Worm (Caenorhabditis elegans) whole organism, L1 larva: ENCODE measurements around the gene C12D5.9.
"Not testable (repeated sequence)": the region's sequence is repeated elsewhere in the genome, so short reads cannot be mapped to it uniquely, and the experiment has no call there.

ENCODE experiments used
- C04F5.9 ChIP-seq: sonication (generic microtip); optimal IDR thresholded peaks from 2 replicates; lab custom pipeline; 2016; ENCODE audit warnings: missing genetic modification characterization, missing compliant biosample characterization
- C34B4.2 ChIP-seq: sonication (generic microtip); optimal IDR thresholded peaks from 2 replicates; lab custom pipeline; 2017; ENCODE audit warnings: mild to moderate bottlenecking, missing genetic modification characterization, missing compliant biosample characterization
- F16B12.6 ChIP-seq: fragments of 150-350 bp; optimal IDR thresholded peaks from 2 replicates; lab custom pipeline; 2014; ENCODE audit warnings: missing biosample characterization, missing genetic modification characterization
- aha-1 ChIP-seq: fragments of 150-350 bp; optimal IDR thresholded peaks from 2 replicates; lab custom pipeline; 2014; ENCODE audit warnings: missing biosample characterization, missing genetic modification characterization
- aly-2 ChIP-seq: fragments of 150-350 bp; optimal IDR thresholded peaks from 2 replicates; lab custom pipeline; 2014; ENCODE audit warnings: missing biosample characterization, missing genetic modification characterization
- ceh-8 ChIP-seq: fragments of 200-800 bp; sonication (Bioruptor generic); optimal IDR thresholded peaks from 2 replicates; lab custom pipeline; 2018; ENCODE audit warnings: mild to moderate bottlenecking, missing genetic modification characterization, moderate library complexity, missing compliant biosample characterization
- ceh-90 ChIP-seq: sonication (generic microtip); optimal IDR thresholded peaks from 2 replicates; lab custom pipeline; 2016; ENCODE audit warnings: missing genetic modification characterization, missing compliant biosample characterization
- ces-1 ChIP-seq: fragments of 150-350 bp; optimal IDR thresholded peaks from 2 replicates; lab custom pipeline; 2014; ENCODE audit warnings: missing biosample characterization, missing genetic modification reagents, missing genetic modification characterization
- efl-1 ChIP-seq, 4 experiments: fragments of 150-350 bp; optimal IDR thresholded peaks in 3 of 4; peaks in 1 of 4; 1 replicate in 1 of 4; 2 replicates in 3 of 4; lab custom pipeline; 2014; ENCODE audit warnings: missing biosample characterization in 2 of 4, missing genetic modification characterization in 2 of 4, missing genetic modification reagents in 2 of 4
- efl-3 ChIP-seq: fragments of 200-800 bp; sonication (Bioruptor generic); optimal IDR thresholded peaks from 2 replicates; lab custom pipeline; 2018; ENCODE audit warnings: mild to moderate bottlenecking, missing genetic modification characterization, missing compliant biosample characterization
- elt-2 ChIP-seq: sonication (generic microtip); optimal IDR thresholded peaks from 2 replicates; lab custom pipeline; 2016; ENCODE audit warnings: missing genetic modification characterization, mild to moderate bottlenecking, inconsistent platforms, missing compliant biosample characterization, missing genetic modification reagents
- elt-3 ChIP-seq, 6 experiments: fragments of 150-350 bp in 1 of 6; sonication (generic microtip); optimal IDR thresholded peaks; 2 replicates each; lab custom pipeline; 2017 to 2018; ENCODE audit warnings: missing biosample characterization in 6 of 6, missing genetic modification characterization in 6 of 6, inconsistent platforms in 1 of 6
- fkh-10 ChIP-seq: sonication (generic microtip); optimal IDR thresholded peaks from 2 replicates; lab custom pipeline; 2017; ENCODE audit warnings: missing biosample characterization, missing genetic modification reagents, missing genetic modification characterization
- fkh-4 ChIP-seq: sonication (generic microtip); optimal IDR thresholded peaks from 2 replicates; lab custom pipeline; 2016; ENCODE audit warnings: missing compliant biosample characterization, missing genetic modification characterization, borderline replicate concordance
- fos-1 ChIP-seq: fragments of 150-350 bp; optimal IDR thresholded peaks from 2 replicates; lab custom pipeline; 2014; ENCODE audit warnings: missing biosample characterization, missing genetic modification characterization
- hlh-4 ChIP-seq: sonication (generic microtip); optimal IDR thresholded peaks from 2 replicates; lab custom pipeline; 2016; ENCODE audit warnings: mild to moderate bottlenecking, missing genetic modification characterization, missing compliant biosample characterization
- hpl-2 ChIP-seq: fragments of 150-350 bp; optimal IDR thresholded peaks from 2 replicates; lab custom pipeline; 2014; ENCODE audit warnings: missing biosample characterization, missing genetic modification reagents, missing genetic modification characterization
- lin-13 ChIP-seq: fragments of 150-350 bp; optimal IDR thresholded peaks from 2 replicates; lab custom pipeline; 2014; ENCODE audit warnings: missing biosample characterization, missing genetic modification reagents, missing genetic modification characterization
- lin-35 ChIP-seq, 2 experiments: fragments of 150-350 bp; optimal IDR thresholded peaks; 2 replicates each; lab custom pipeline; 2014; ENCODE audit warnings: missing biosample characterization in 2 of 2, missing genetic modification characterization in 2 of 2, missing genetic modification reagents in 2 of 2
- lin-39 ChIP-seq: fragments of 150-350 bp; optimal IDR thresholded peaks from 2 replicates; lab custom pipeline; 2014; ENCODE audit warnings: missing biosample characterization, missing genetic modification reagents, missing genetic modification characterization
- lir-3 ChIP-seq: sonication (generic microtip); optimal IDR thresholded peaks from 2 replicates; lab custom pipeline; 2016; ENCODE audit warnings: mild to moderate bottlenecking, missing genetic modification characterization, moderate library complexity, missing compliant biosample characterization; ENCODE audit not compliant: poor library complexity
- lsy-2 ChIP-seq, 2 experiments: fragments of 150-350 bp; optimal IDR thresholded peaks; 2 replicates each; lab custom pipeline; 2014; ENCODE audit warnings: missing biosample characterization in 2 of 2, missing genetic modification characterization in 2 of 2
- mdl-1 ChIP-seq, 2 experiments: fragments of 150-350 bp; optimal IDR thresholded peaks; 2 replicates each; lab custom pipeline; 2014 to 2017; ENCODE audit warnings: missing biosample characterization in 2 of 2, missing genetic modification characterization in 2 of 2, inconsistent platforms in 1 of 2
- mep-1 ChIP-seq: fragments of 150-350 bp; optimal IDR thresholded peaks from 2 replicates; lab custom pipeline; 2014; ENCODE audit warnings: missing biosample characterization, missing genetic modification characterization
- nhr-12 ChIP-seq: sonication (generic microtip); optimal IDR thresholded peaks from 2 replicates; lab custom pipeline; 2017; ENCODE audit warnings: missing biosample characterization, missing genetic modification characterization
- nhr-20 ChIP-seq: sonication (generic microtip); optimal IDR thresholded peaks from 2 replicates; lab custom pipeline; 2016; ENCODE audit warnings: mild to moderate bottlenecking, missing genetic modification characterization, missing compliant biosample characterization
- nhr-28 ChIP-seq: fragments of 150-350 bp; optimal IDR thresholded peaks from 2 replicates; lab custom pipeline; 2014; ENCODE audit warnings: missing biosample characterization, missing genetic modification characterization
- nhr-47 ChIP-seq: sonication (generic microtip); optimal IDR thresholded peaks from 2 replicates; lab custom pipeline; 2016; ENCODE audit warnings: mild to moderate bottlenecking, missing genetic modification characterization, moderate library complexity, missing compliant biosample characterization
- nhr-71 ChIP-seq: sonication (generic microtip); optimal IDR thresholded peaks from 2 replicates; lab custom pipeline; 2016; ENCODE audit warnings: mild to moderate bottlenecking, missing genetic modification characterization, moderate library complexity, missing compliant biosample characterization
- nhr-85 ChIP-seq: sonication (generic microtip); peaks from one replicate; lab custom pipeline; 2016; ENCODE audit warnings: missing genetic modification characterization, inconsistent platforms, missing compliant biosample characterization
- pax-3 ChIP-seq: fragments of 200-800 bp; sonication (Bioruptor generic); optimal IDR thresholded peaks from 2 replicates; lab custom pipeline; 2018; ENCODE audit warnings: mild to moderate bottlenecking, missing genetic modification characterization, moderate library complexity, missing compliant biosample characterization
- pqm-1 ChIP-seq: sonication (generic microtip); optimal IDR thresholded peaks from 3 replicates; lab custom pipeline; 2017; ENCODE audit warnings: missing biosample characterization, missing genetic modification characterization
- sup-37 ChIP-seq: fragments of 200-800 bp; sonication (Bioruptor generic); optimal IDR thresholded peaks from 2 replicates; lab custom pipeline; 2018; ENCODE audit warnings: mild to moderate bottlenecking, missing genetic modification characterization, missing compliant biosample characterization
- swsn-7 ChIP-seq: sonication (generic microtip); optimal IDR thresholded peaks from 2 replicates; lab custom pipeline; 2016; ENCODE audit warnings: missing genetic modification characterization, missing compliant biosample characterization
- tlp-1 ChIP-seq: fragments of 150-350 bp; optimal IDR thresholded peaks from 2 replicates; lab custom pipeline; 2014; ENCODE audit warnings: missing biosample characterization, missing genetic modification characterization
- unc-130 ChIP-seq: fragments of 150-350 bp; optimal IDR thresholded peaks from 2 replicates; lab custom pipeline; 2017; ENCODE audit warnings: missing biosample characterization, missing genetic modification characterization, inconsistent platforms
- unc-98 ChIP-seq: fragments of 200-800 bp; sonication (Bioruptor generic); IDR thresholded peaks from 2 replicates; pipeline ENCODE4 v1.3.6; 2022; ENCODE audit warnings: missing genetic modification characterization, missing compliant biosample characterization
- xbp-1 ChIP-seq: sonication (generic microtip); optimal IDR thresholded peaks from 2 replicates; lab custom pipeline; 2016; ENCODE audit warnings: missing genetic modification characterization, missing compliant biosample characterization
- zip-4 ChIP-seq: fragments of 200-800 bp; sonication (Bioruptor generic); optimal IDR thresholded peaks from 2 replicates; lab custom pipeline; 2018; ENCODE audit warnings: mild to moderate bottlenecking, missing genetic modification characterization, moderate library complexity, missing compliant biosample characterization
- ztf-11 ChIP-seq, 2 experiments: sonication (generic microtip); optimal IDR thresholded peaks; 2 replicates each; lab custom pipeline; 2016 to 2017; ENCODE audit warnings: missing genetic modification characterization in 2 of 2, missing biosample characterization in 1 of 2, missing compliant biosample characterization in 1 of 2
- ztf-4 ChIP-seq: fragments of 150-350 bp; optimal IDR thresholded peaks from 2 replicates; lab custom pipeline; 2014; ENCODE audit warnings: missing biosample characterization, missing genetic modification characterization

The C12D5.9 gene

ce11 chrV:7705316-7705715 is 15.5 kb upstream of the C12D5.9 start, which contains the start of gene srw-3:
TSS of gene srw-3 (plus strand) at chrV:7705616.
- no peak for TF ChIP-seq nhr-28
- TF ChIP-seq nhr-20 (tag; lab: Kevin White, UChicago) = no peak
- TF ChIP-seq hpl-2 = no peak
- TF ChIP-seq fkh-10 (GFP tag; lab: Kevin White, UChicago) = no peak
- TF ChIP-seq C34B4.2 (tag; lab: Kevin White, UChicago) = no peak
- no peak for TF ChIP-seq unc-130 (tag; lab: Kevin White, UChicago)
- TF ChIP-seq C04F5.9 (tag; lab: Kevin White, UChicago) = no peak
- TF ChIP-seq efl-1 (optimal IDR thresholded peaks at IDR 0.05; lab: Kevin White, UChicago) = no peak
- TF ChIP-seq efl-1 (GFP tag; optimal IDR thresholded peaks at IDR 0.05 in 1 of 2; lab: Kevin White, UChicago) = no peak
- no peak for TF ChIP-seq F16B12.6 (tag; lab: Kevin White, UChicago)
- TF ChIP-seq ces-1 = no peak
- TF ChIP-seq aha-1 (tag; lab: Kevin White, UChicago) = no peak
- TF ChIP-seq ztf-11 (tag; optimal IDR thresholded peaks at IDR 0.05; lab: Kevin White, UChicago) = no peak
- no peak for TF ChIP-seq nhr-12
- TF ChIP-seq lin-35 (GFP tag; optimal IDR thresholded peaks at IDR 0.05; lab: Kevin White, UChicago) = no peak
- no peak for TF ChIP-seq nhr-71 (tag; lab: Kevin White, UChicago)
- TF ChIP-seq pax-3 = no peak
- TF ChIP-seq pqm-1 (tag; lab: Kevin White, UChicago) = no peak
- no peak for TF ChIP-seq lsy-2 (tag; optimal IDR thresholded peaks at IDR 0.05; lab: Kevin White, UChicago)
- TF ChIP-seq, all 84 proteins: peak for 0

ce11 chrV:7703536-7703935 is 13.7 kb upstream of the C12D5.9 start, which contains the start of gene srsx-40:
TSS of gene srsx-40 (minus strand) at chrV:7703636.
- TF ChIP-seq unc-130, C34B4.2, swsn-7 (tag; lab: Kevin White, UChicago): not testable (repeated sequence)

ce11 chrV:7696842-7697241 is 7.1 kb upstream of the C12D5.9 start, which contains the start of gene ZK105.3:
TSS of gene ZK105.3 (plus strand) at chrV:7697142.
- TF ChIP-seq ceh-90 (tag; lab: Kevin White, UChicago) = no peak
- no peak for TF ChIP-seq pqm-1 (tag; lab: Kevin White, UChicago)
- TF ChIP-seq aly-2 (tag; lab: Kevin White, UChicago) = no peak
- no peak for TF ChIP-seq lin-35 (GFP tag; optimal IDR thresholded peaks at IDR 0.05; lab: Kevin White, UChicago)

- TF ChIP-seq elt-2 (tag; lab: Kevin White, UChicago) (no peak), lin-39 (tag; lab: Kevin White, UChicago) (no peak), nhr-20 (tag; lab: Kevin White, UChicago) (no peak), lin-13 (GFP tag; lab: Kevin White, UChicago) (no peak), sup-37 (no peak), ceh-8 (GFP tag; lab: Kevin White, UChicago) (no peak), fkh-4 (tag; lab: Kevin White, UChicago) (no peak), pqm-1 (tag; lab: Kevin White, UChicago) (no peak), lsy-2 (tag; optimal IDR thresholded peaks at IDR 0.05; lab: Kevin White, UChicago) (no peak), nhr-47 (tag; lab: Kevin White, UChicago) (no peak), aha-1 (tag; lab: Kevin White, UChicago) (no peak)
These were observed 3.6 kb upstream of the C12D5.9 start, which contains the start of gene C12D5.10 for ce11 chrV:7693394-7693793. TSS of gene C12D5.10 (minus strand) at chrV:7693494.

ce11 chrV:7690637-7691036 is 849 bp upstream of the C12D5.9 start:
- TF ChIP-seq unc-130 (tag; lab: Kevin White, UChicago) = no peak
- TF ChIP-seq mdl-1 (tag; optimal IDR thresholded peaks at IDR 0.05; lab: Kevin White, UChicago) = no peak
- TF ChIP-seq elt-3 (tag; optimal IDR thresholded peaks at IDR 0.05; lab: Kevin White, UChicago) = no peak
- TF ChIP-seq tlp-1 (tag; lab: Kevin White, UChicago) = no peak
- no peak for TF ChIP-seq hlh-4 (tag; lab: Kevin White, UChicago)
- no peak for TF ChIP-seq fkh-10 (GFP tag; lab: Kevin White, UChicago)
- no peak for TF ChIP-seq xbp-1 (tag; lab: Kevin White, UChicago)
- no peak for TF ChIP-seq fos-1 (tag; lab: Kevin White, UChicago)
- TF ChIP-seq C04F5.9 (tag; lab: Kevin White, UChicago) = no peak
- no peak for TF ChIP-seq zip-4 (GFP tag; lab: Kevin White, UChicago)
- no peak for TF ChIP-seq mep-1 (tag; lab: Kevin White, UChicago)
- no peak for TF ChIP-seq lir-3 (tag; lab: Kevin White, UChicago)
- TF ChIP-seq ztf-4 (tag; lab: Kevin White, UChicago) = no peak
- TF ChIP-seq unc-98 = no peak
- no peak for TF ChIP-seq efl-3 (GFP tag; lab: Kevin White, UChicago)
- TF ChIP-seq nhr-28 = no peak
- TF ChIP-seq nhr-85 = no peak
- no peak for TF ChIP-seq ztf-11 (tag; optimal IDR thresholded peaks at IDR 0.05; lab: Kevin White, UChicago)
